Worm (Caenorhabditis elegans): ENCODE results near the gene egl-9.

egl-9 gene

DNA sequence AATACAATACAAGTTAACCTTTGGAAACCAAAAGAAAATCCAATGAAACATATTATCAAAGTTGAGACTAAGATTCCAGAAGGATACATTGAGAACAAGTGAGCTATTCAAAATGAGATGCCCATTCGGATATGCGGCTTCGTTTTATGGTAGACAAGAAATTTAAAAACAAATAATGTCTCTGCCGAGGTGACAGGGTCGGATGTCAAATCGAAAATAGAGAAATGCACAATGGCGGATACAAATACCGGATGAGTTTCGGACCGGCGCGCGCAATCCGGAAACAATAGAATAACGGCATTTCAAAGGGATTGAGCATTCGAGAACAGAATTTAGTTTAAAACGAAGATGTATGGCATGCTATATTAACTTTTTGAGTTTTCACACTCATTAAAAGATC lies 5.0 kb upstream of the egl-9 start, which contains the start of gene F22E12.3:
Gene F22E12.3 (minus strand): TSS at position 101 of the 400 bp plus-strand sequence.
- no peak for TF ChIP-seq unc-62 (GFP tag; optimal IDR thresholded peaks at IDR 0.05)

DNA sequence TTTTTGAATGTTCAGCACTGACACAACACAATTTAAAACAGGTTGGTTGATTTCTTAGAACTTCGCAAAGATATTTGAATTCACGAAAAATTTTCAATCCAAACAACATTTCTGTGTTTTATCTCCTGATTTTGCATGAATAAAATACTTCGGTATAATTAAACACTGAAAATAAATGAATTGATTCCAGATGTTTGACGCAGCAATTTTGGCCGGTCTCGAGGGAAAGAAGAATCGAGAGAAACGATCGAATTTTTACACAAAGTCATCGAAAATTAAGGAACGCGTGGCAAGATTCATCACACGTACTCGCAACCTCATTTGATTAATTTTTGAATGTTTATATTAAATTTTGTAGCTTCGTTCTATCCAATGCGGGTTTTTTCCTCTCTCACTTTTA lies 4.2 kb upstream of the egl-9 start:
- TF ChIP-seq unc-62 (GFP tag; optimal IDR thresholded peaks at IDR 0.05) = no peak

DNA sequence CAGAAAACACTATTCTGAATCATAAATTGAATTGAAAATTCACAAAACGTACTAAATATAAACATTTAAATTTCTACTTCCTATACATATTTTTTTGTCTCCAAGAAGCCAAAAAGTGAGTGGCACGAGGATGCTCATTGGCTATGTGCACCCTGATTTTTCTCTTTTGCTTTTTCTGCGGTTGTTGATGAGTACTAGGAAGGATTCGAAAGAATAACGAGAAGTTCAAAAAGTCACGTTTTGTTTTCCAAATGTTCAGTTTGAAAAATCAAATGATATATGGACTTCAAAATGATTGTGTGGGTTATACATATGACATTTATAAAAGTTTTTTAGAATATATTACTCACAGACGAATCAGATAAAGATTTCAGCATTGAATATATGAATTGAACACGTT lies 3.6 kb upstream of the egl-9 start:
- TF ChIP-seq unc-62 (GFP tag; optimal IDR thresholded peaks at IDR 0.05) = no peak

DNA sequence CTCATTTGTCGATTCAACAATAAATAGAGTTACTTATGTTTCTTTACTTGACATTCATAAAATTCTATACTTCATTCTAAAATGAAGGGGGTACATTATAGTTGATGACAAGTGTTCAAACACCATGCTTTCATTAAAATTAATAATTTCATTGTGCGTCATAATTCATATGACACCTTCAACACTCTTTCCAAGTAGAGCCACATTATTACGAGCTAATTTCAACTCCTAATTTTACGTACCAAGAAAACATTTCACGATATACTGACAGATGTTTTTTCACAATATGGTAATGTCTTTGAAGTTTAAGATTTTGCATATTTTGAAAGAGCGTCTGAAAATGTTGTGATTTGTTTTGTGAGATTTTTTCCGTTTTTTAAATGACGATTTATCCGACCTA lies 2.8 kb upstream of the egl-9 start:
- no peak for TF ChIP-seq unc-62 (GFP tag; optimal IDR thresholded peaks at IDR 0.05)

DNA sequence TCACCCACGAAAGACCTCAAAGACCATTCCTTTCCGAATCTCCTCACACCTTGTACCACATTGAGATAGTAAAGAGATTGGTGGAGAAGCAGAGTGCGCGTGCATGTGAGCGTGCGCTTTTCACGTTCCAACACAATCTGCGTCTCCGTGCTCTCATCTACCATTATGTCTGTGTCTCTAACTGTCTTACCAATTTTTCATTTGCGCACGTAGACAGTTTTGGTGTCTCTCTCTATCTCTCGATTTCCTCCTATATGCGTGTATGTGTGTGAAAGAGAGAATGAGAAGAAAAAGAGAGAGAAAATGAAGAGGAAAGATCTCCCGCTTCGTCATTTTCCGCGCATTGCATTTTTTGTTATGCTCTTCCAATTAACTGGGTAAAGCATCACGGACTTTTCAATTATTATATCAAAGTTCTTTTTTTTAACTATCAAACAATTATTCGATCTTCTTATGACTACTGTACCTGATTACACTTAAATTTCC lies 1.7 kb upstream of the egl-9 start:
- no peak for TF ChIP-seq unc-62 (GFP tag; optimal IDR thresholded peaks at IDR 0.05)

DNA sequence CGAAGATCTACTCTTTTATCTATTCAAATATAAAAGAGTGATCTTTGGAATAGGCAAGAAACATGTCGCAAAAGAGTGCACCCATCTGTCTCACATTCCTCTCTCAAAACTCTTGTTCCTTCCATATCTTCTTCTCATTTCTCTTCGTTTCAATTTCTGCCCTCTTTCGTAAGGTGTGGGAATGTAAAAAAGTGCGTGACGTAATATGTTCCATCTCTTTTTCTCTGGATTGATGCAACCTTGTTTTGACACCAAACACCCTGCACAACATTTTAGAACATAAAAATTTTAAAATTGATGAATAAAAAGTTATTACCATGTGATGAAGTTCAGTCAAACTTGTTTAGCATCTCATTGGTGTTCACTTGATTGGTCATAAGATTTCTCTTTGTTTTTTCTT lies 1.2 kb upstream of the egl-9 start:
- TF ChIP-seq unc-62 (GFP tag; optimal IDR thresholded peaks at IDR 0.05) = no peak

DNA sequence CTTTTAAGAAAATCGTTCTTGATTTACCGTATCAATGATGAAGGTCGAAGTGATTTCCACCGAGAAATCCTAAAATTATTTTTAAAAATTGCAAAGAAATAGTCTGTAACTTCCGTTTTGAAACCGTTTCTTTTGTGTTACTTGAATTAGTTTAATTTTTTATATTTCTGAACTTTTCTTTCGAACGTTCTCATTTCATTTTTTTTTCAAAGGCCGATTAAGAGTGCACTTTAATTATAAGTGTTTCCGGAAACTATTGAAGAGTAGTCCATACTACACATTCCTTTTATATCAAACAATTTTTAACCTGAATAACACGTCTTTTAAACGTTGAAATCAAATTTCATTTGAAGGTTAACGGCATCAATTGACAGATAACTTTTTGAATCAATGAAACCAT lies 658 bp upstream of the egl-9 start:
- no peak for TF ChIP-seq unc-62 (GFP tag; optimal IDR thresholded peaks at IDR 0.05)

DNA sequence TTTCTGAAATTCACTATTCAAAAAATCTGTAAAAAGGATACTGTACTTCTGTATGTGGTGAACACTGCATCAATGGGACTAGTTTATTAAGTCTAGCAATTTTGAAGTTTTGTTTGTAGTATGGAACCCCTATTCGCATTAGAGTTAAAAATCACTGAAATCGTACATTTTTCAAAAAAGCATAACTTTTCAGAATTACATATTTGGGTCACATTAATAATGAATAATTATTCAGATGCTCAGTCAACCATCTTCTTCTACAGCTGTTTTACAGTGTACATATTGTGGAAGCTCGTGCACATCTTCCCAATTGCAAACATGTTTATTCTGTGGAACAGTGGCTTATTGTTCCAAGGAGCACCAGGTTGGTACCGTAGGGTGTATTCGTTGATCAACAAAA lies 392 bp downstream of the egl-9 start:
- no peak for TF ChIP-seq unc-62 (GFP tag; optimal IDR thresholded peaks at IDR 0.05)

DNA sequence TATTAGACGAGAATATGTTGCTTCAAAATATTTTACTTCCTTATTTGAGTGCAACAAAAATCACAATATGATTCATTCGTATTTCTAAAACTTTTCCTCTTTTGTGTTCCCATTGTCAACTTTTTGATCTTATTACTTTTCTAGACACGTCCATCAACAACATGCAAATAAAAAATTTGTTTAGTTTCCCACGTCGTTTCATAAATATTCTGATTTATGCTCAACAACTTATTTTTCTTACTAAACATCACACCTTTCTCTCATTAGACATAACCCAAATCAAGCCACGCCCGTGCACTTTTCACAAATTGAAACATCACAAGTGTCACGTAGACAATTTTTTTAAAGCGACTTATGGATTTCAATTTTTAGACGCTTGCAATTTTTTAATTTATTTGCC lies 1.5 kb downstream of the egl-9 start:
- no peak for TF ChIP-seq unc-62 (GFP tag; optimal IDR thresholded peaks at IDR 0.05)

DNA sequence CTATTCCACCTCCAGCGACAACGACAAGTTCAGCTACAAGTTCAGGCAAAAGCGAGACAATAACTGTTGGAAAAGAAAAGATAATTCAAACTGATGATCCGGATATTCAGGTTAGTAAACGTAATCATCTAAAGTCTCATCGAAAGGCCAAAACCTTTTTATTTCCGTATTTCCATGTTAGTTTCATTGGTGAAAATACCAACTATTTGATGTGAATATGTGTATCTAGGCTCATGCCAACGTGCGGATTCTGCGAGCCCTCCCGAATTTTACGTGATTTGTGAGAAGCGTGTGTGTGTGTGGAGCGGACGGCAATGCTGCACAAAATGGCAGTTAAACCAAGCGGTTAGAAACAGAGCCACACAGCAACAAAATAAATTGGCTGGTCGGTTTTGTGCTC lies 2.7 kb downstream of the egl-9 start:
- TF ChIP-seq unc-62 (GFP tag; optimal IDR thresholded peaks at IDR 0.05) = no peak

DNA sequence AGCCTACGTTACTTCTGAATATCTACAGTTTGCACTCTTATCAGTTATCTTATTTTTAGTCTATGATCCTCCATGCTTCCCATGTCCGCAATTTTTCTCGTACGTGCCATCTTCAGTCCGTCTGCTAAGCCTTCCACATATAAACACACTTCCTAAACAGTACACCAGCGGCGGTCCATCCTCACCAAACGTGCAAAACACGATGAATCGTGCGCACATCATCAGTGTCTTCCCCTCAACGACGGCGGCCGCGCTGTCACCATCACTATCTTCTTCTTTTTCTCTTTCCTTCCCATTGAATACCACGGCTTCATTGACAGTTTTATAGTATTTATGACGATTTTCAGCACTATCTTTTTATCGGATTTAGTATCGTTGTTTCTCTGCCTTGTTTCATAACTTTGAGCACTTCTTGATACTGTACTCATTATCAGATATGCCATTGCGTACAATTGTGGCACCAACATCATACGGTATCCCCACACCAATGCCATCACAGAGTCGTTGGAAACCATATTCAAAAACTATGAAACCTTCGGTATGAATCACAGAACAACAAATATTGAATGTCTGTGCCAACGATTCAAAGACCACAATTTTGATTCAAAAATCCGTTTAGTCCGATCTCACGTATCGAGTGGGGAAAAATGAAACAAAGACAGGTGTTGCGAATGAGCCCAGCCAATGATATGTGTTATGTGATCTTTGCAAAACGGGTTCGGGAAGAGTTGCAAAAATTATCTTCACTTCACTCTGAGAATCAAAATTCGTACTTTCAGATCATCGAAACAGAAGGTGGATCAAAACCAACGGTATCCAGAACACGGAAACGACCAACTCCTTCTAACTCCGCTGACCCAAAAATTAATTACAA lies 4.8 kb downstream of the egl-9 start:
- TF ChIP-seq unc-62 (GFP tag; optimal IDR thresholded peaks at IDR 0.05) = no peak

DNA sequence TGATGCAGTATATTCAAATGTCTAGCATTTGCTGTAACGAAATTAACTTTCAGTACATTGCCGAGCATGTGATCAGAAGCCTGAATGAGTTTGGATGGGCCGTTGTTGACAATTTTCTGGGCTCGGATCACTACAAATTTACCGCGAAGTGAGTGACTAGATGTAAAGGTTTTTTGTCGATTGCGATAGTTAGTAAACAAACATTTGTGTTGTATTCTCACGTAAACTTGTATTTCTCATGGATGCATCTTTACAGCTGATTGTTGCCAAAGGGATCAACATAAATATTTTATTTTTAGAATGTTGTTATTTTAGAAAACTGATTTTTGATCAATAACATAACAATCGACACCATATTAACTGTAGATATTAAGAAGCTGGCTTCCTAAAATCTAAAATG lies 5.7 kb downstream of the egl-9 start:
- TF ChIP-seq unc-62 (GFP tag; optimal IDR thresholded peaks at IDR 0.05) = no peak

DNA sequence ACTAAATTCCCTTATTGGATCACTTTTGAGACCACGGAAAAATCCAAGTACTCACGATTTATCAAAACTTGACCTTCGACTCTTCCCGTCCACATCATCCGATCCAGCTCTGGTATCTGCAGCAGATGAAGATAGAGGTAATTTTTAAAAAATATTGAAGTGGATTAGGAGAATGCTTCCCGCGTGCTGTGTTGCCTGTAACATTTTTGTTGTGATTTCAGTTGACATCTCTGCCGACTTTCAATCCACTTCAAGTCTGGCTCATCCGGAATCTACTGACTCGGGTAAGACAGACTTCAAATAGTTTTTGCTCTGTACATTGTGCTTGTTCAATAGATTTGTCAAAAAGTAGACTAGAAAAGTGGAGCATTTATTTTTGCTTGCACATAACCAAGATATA lies 7.1 kb downstream of the egl-9 start:
- TF ChIP-seq unc-62 (GFP tag; optimal IDR thresholded peaks at IDR 0.05) = no peak

DNA sequence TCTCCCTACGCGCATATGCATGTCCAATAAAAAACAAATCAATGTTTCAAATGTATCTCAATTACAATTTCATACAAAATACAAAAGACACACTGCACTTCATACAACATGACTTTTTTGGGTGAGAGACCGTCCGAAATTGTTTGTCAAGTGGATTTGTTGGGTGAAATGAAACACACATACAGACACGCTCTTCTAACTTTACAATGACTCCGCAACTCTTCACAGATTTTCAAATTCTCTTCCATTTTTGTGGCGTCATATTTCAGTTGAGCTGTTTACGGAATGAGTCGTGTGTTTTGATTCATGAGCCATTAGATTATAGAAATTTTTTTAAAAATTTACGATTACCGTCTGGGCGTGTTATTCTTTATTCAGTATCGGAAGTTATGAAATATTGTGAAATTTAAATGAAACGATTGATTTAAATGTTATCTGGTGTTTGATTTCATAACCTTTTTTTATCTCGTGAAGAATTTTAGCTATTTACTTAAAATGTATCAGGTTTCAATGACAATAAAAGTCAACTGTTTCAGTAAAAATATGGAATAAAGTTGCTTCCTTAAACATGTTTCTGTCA lies 8.6 kb downstream of the egl-9 start:
- no peak for TF ChIP-seq unc-62 (GFP tag; optimal IDR thresholded peaks at IDR 0.05)

DNA sequence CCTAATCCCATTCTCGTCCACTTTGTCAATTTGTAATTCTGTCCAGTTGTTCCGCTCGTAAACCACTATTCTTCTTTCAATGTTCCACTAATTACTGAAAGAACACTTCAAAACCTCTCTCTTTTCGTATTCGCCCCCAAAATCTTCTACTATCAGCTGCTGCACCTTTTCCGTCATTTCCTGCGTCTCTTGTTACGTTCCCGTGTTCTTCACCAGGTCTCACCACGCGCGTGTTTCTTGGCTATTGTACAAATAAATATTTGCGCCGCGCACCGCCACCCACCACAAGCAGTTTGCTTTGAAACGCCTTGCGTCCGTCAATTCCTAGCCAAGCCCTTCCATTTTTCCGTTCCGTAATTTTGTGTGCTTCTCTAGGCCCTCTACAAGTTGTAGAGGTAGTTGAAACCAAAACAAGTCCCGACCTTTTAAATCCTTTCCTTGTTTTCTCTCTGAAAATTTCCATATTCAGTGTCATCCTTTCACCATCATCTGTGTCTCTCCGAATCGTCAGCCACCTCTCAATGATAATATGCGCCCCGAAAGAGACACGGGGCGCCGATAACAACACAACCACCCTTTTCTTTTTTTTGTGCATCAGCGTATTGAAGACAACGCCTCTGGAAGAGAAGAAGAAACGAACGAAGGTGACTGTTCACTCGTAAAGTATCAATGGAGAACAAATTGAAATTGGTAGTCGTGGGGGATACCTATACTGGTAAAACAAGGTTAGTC lies 9.9 kb downstream of the egl-9 start, which contains the start of the genes crp-1 and Y32F6B.9:
Gene crp-1 (plus strand): TSS at position 468 of the 732 bp plus-strand sequence.
Gene Y32F6B.9 (plus strand): TSS at position 603 of the 732 bp plus-strand sequence.
- TF ChIP-seq unc-62 (GFP tag; optimal IDR thresholded peaks at IDR 0.05) = no peak

DNA sequence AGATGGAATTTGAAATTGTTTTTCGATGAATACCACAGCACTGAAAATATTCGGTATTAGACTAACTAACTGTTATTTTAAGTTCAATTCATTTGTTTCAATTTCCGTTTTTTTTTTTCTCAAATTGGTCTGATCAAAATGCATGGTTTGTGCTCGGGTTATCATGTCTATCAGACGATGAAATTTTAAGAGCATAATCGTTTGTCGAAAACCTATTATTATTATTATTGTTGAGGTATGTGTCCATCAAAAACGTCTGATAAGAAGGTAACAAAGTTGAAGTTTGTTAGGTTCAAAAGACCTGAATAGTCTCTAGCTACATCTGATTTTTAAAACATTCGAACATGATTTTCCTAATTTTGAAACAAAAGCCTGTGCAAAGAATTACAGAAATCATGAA lies 15.7 kb downstream of the egl-9 start:
- TF ChIP-seq unc-62 (GFP tag; optimal IDR thresholded peaks at IDR 0.05) = no peak
